Worm (Caenorhabditis elegans) whole organism, L1 larva: Measurements from ENCODE around the gene med-1.

Experiments
- C04F5.9 ChIP-seq: sonication (generic microtip); optimal IDR thresholded peaks from 2 replicates; lab custom pipeline; 2016; ENCODE audit warnings: missing genetic modification characterization, missing compliant biosample characterization
- C16A3.4 ChIP-seq: fragments of 150-350 bp; optimal IDR thresholded peaks from 2 replicates; lab custom pipeline; 2014; ENCODE audit warnings: missing biosample characterization, missing genetic modification characterization
- C34B4.2 ChIP-seq: sonication (generic microtip); optimal IDR thresholded peaks from 2 replicates; lab custom pipeline; 2017; ENCODE audit warnings: mild to moderate bottlenecking, missing genetic modification characterization, missing compliant biosample characterization
- aha-1 ChIP-seq: fragments of 150-350 bp; optimal IDR thresholded peaks from 2 replicates; lab custom pipeline; 2014; ENCODE audit warnings: missing biosample characterization, missing genetic modification characterization
- aly-2 ChIP-seq: fragments of 150-350 bp; optimal IDR thresholded peaks from 2 replicates; lab custom pipeline; 2014; ENCODE audit warnings: missing biosample characterization, missing genetic modification characterization
- ama-1 ChIP-seq: fragments of 150-350 bp; optimal IDR thresholded peaks from 2 replicates; lab custom pipeline; 2014
- blmp-1 ChIP-seq: fragments of 150-350 bp; optimal IDR thresholded peaks from 2 replicates; lab custom pipeline; 2014; ENCODE audit warnings: missing biosample characterization, missing genetic modification characterization
- ceh-90 ChIP-seq: sonication (generic microtip); optimal IDR thresholded peaks from 2 replicates; lab custom pipeline; 2016; ENCODE audit warnings: missing genetic modification characterization, missing compliant biosample characterization
- ces-1 ChIP-seq: fragments of 150-350 bp; optimal IDR thresholded peaks from 2 replicates; lab custom pipeline; 2014; ENCODE audit warnings: missing biosample characterization, missing genetic modification reagents, missing genetic modification characterization
- dpl-1 ChIP-seq, 3 experiments: fragments of 150-350 bp in 2 of 3; sonication (generic microtip) in 1 of 3; optimal IDR thresholded peaks; 2 replicates each; lab custom pipeline; 2014 to 2017; ENCODE audit warnings: missing biosample characterization in 3 of 3, missing genetic modification characterization in 3 of 3, missing genetic modification reagents in 3 of 3
- efl-1 ChIP-seq, 4 experiments: fragments of 150-350 bp; optimal IDR thresholded peaks in 3 of 4; peaks in 1 of 4; 1 replicate in 1 of 4; 2 replicates in 3 of 4; lab custom pipeline; 2014; ENCODE audit warnings: missing biosample characterization in 2 of 4, missing genetic modification characterization in 2 of 4, missing genetic modification reagents in 2 of 4
- egl-13 ChIP-seq: sonication (generic microtip); optimal IDR thresholded peaks from 2 replicates; lab custom pipeline; 2016; ENCODE audit warnings: missing genotype, missing genetic modification reagents, missing genetic modification characterization, missing compliant biosample characterization
- elt-2 ChIP-seq: sonication (generic microtip); optimal IDR thresholded peaks from 2 replicates; lab custom pipeline; 2016; ENCODE audit warnings: missing genetic modification characterization, mild to moderate bottlenecking, inconsistent platforms, missing compliant biosample characterization, missing genetic modification reagents
- elt-3 ChIP-seq, 6 experiments: fragments of 150-350 bp in 1 of 6; sonication (generic microtip); optimal IDR thresholded peaks; 2 replicates each; lab custom pipeline; 2017 to 2018; ENCODE audit warnings: missing biosample characterization in 6 of 6, missing genetic modification characterization in 6 of 6, inconsistent platforms in 1 of 6
- fkh-4 ChIP-seq: sonication (generic microtip); optimal IDR thresholded peaks from 2 replicates; lab custom pipeline; 2016; ENCODE audit warnings: missing compliant biosample characterization, missing genetic modification characterization, borderline replicate concordance
- fkh-8 ChIP-seq: sonication (generic microtip); optimal IDR thresholded peaks from 2 replicates; lab custom pipeline; 2016; ENCODE audit warnings: mild to moderate bottlenecking, missing genetic modification characterization, missing compliant biosample characterization
- hlh-17 ChIP-seq: fragments of 200-800 bp; sonication (Bioruptor generic); optimal IDR thresholded peaks from 2 replicates; lab custom pipeline; 2018; ENCODE audit warnings: missing genetic modification characterization, mild to moderate bottlenecking, missing compliant biosample characterization, moderate library complexity, borderline replicate concordance
- hlh-4 ChIP-seq: sonication (generic microtip); optimal IDR thresholded peaks from 2 replicates; lab custom pipeline; 2016; ENCODE audit warnings: mild to moderate bottlenecking, missing genetic modification characterization, missing compliant biosample characterization
- isw-1 ChIP-seq: fragments of 200-800 bp; sonication (Bioruptor generic); IDR thresholded peaks from 2 replicates; pipeline ENCODE4 v1.3.6; 2022; ENCODE audit warnings: missing genetic modification characterization, missing compliant biosample characterization
- jun-1 ChIP-seq: fragments of 150-350 bp; optimal IDR thresholded peaks from 2 replicates; lab custom pipeline; 2014; ENCODE audit warnings: missing biosample characterization, missing genetic modification reagents, missing genetic modification characterization
- lin-14 ChIP-seq: fragments of 200-800 bp; sonication (Bioruptor generic); optimal IDR thresholded peaks from 2 replicates; lab custom pipeline; 2018; ENCODE audit warnings: mild to moderate bottlenecking, missing genetic modification characterization, moderate library complexity, missing compliant biosample characterization
- lir-3 ChIP-seq: sonication (generic microtip); optimal IDR thresholded peaks from 2 replicates; lab custom pipeline; 2016; ENCODE audit warnings: mild to moderate bottlenecking, missing genetic modification characterization, moderate library complexity, missing compliant biosample characterization; ENCODE audit not compliant: poor library complexity
- mdl-1 ChIP-seq, 2 experiments: fragments of 150-350 bp; optimal IDR thresholded peaks; 2 replicates each; lab custom pipeline; 2014 to 2017; ENCODE audit warnings: missing biosample characterization in 2 of 2, missing genetic modification characterization in 2 of 2, inconsistent platforms in 1 of 2
- mef-2 ChIP-seq: fragments of 150-350 bp; optimal IDR thresholded peaks from 2 replicates; lab custom pipeline; 2014; ENCODE audit warnings: missing biosample characterization, missing genetic modification characterization
- mep-1 ChIP-seq: fragments of 150-350 bp; optimal IDR thresholded peaks from 2 replicates; lab custom pipeline; 2014; ENCODE audit warnings: missing biosample characterization, missing genetic modification characterization
- nhr-11 ChIP-seq: fragments of 150-350 bp; optimal IDR thresholded peaks from 2 replicates; lab custom pipeline; 2014; ENCODE audit warnings: missing biosample characterization, missing genetic modification characterization
- nhr-19 ChIP-seq: fragments of 200-800 bp; sonication (Bioruptor generic); conservative IDR thresholded peaks from 2 replicates; pipeline ENCODE4 v1.3.6; 2022; ENCODE audit warnings: missing genetic modification characterization, missing compliant biosample characterization
- nhr-20 ChIP-seq: sonication (generic microtip); optimal IDR thresholded peaks from 2 replicates; lab custom pipeline; 2016; ENCODE audit warnings: mild to moderate bottlenecking, missing genetic modification characterization, missing compliant biosample characterization
- nhr-237 ChIP-seq: fragments of 150-350 bp; optimal IDR thresholded peaks from 2 replicates; lab custom pipeline; 2014; ENCODE audit warnings: missing biosample characterization, missing genetic modification characterization
- nhr-28 ChIP-seq: fragments of 150-350 bp; optimal IDR thresholded peaks from 2 replicates; lab custom pipeline; 2014; ENCODE audit warnings: missing biosample characterization, missing genetic modification characterization
- nhr-47 ChIP-seq: sonication (generic microtip); optimal IDR thresholded peaks from 2 replicates; lab custom pipeline; 2016; ENCODE audit warnings: mild to moderate bottlenecking, missing genetic modification characterization, moderate library complexity, missing compliant biosample characterization
- nhr-76 ChIP-seq: sonication (generic microtip); optimal IDR thresholded peaks from 2 replicates; lab custom pipeline; 2017; ENCODE audit warnings: missing biosample characterization, missing genetic modification characterization
- nhr-84 ChIP-seq: sonication (generic microtip); optimal IDR thresholded peaks from 2 replicates; lab custom pipeline; 2017; ENCODE audit warnings: missing biosample characterization, missing genetic modification characterization
- nhr-85 ChIP-seq: sonication (generic microtip); peaks from one replicate; lab custom pipeline; 2016; ENCODE audit warnings: missing genetic modification characterization, inconsistent platforms, missing compliant biosample characterization
- pax-3 ChIP-seq: fragments of 200-800 bp; sonication (Bioruptor generic); optimal IDR thresholded peaks from 2 replicates; lab custom pipeline; 2018; ENCODE audit warnings: mild to moderate bottlenecking, missing genetic modification characterization, moderate library complexity, missing compliant biosample characterization
- pqm-1 ChIP-seq: sonication (generic microtip); optimal IDR thresholded peaks from 3 replicates; lab custom pipeline; 2017; ENCODE audit warnings: missing biosample characterization, missing genetic modification characterization
- rnt-1 ChIP-seq: sonication (generic microtip); optimal IDR thresholded peaks from 2 replicates; lab custom pipeline; 2016; ENCODE audit warnings: mild to moderate bottlenecking, missing genetic modification characterization, moderate library complexity, missing compliant biosample characterization
- skn-1 ChIP-seq: fragments of 150-350 bp; optimal IDR thresholded peaks from 2 replicates; lab custom pipeline; 2014; ENCODE audit warnings: missing biosample characterization, missing genetic modification characterization
- sptf-1 ChIP-seq: fragments of 150-350 bp; optimal IDR thresholded peaks from 2 replicates; lab custom pipeline; 2014; ENCODE audit warnings: missing biosample characterization, missing genetic modification characterization
- sup-37 ChIP-seq: fragments of 200-800 bp; sonication (Bioruptor generic); optimal IDR thresholded peaks from 2 replicates; lab custom pipeline; 2018; ENCODE audit warnings: mild to moderate bottlenecking, missing genetic modification characterization, missing compliant biosample characterization
- swsn-7 ChIP-seq: sonication (generic microtip); optimal IDR thresholded peaks from 2 replicates; lab custom pipeline; 2016; ENCODE audit warnings: missing genetic modification characterization, missing compliant biosample characterization
- tbx-2 ChIP-seq: sonication (generic microtip); optimal IDR thresholded peaks from 2 replicates; lab custom pipeline; 2016; ENCODE audit warnings: missing genetic modification characterization, missing compliant biosample characterization
- unc-130 ChIP-seq: fragments of 150-350 bp; optimal IDR thresholded peaks from 2 replicates; lab custom pipeline; 2017; ENCODE audit warnings: missing biosample characterization, missing genetic modification characterization, inconsistent platforms
- unc-30 ChIP-seq: sonication (generic microtip); optimal IDR thresholded peaks from 2 replicates; lab custom pipeline; 2017; ENCODE audit warnings: missing biosample characterization, missing genetic modification characterization
- unc-98 ChIP-seq: fragments of 200-800 bp; sonication (Bioruptor generic); IDR thresholded peaks from 2 replicates; pipeline ENCODE4 v1.3.6; 2022; ENCODE audit warnings: missing genetic modification characterization, missing compliant biosample characterization
- ztf-11 ChIP-seq, 2 experiments: sonication (generic microtip); optimal IDR thresholded peaks; 2 replicates each; lab custom pipeline; 2016 to 2017; ENCODE audit warnings: missing genetic modification characterization in 2 of 2, missing biosample characterization in 1 of 2, missing compliant biosample characterization in 1 of 2
- ztf-4 ChIP-seq: fragments of 150-350 bp; optimal IDR thresholded peaks from 2 replicates; lab custom pipeline; 2014; ENCODE audit warnings: missing biosample characterization, missing genetic modification characterization

Gene med-1

DNA sequence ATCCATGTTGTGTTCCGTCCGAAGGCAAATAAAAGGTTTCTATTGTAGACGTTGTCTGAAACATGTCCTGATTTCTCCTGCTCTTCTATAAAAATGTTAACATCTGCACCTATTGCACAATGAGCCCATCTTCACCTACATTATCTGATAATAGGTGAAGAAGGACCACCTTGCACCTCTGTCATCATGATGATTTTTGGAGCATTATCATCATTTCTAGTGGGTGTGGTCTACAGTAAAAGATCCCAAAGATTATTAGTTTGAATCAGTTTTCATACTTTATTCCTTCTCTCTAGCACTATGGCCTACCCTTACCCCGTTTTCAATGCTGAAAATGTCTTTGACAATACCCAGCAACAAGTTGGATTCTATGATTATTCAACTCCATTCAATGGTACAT, at the start of gene med-1:
TSS of gene med-1 (plus strand) at position 301 of the 400 bp plus-strand sequence.
- TF ChIP-seq nhr-11 (tag; lab: Kevin White, UChicago), result no peak
- no peak for TF ChIP-seq nhr-28
- TF ChIP-seq efl-1 (optimal IDR thresholded peaks at IDR 0.05; lab: Kevin White, UChicago), result no peak
- TF ChIP-seq efl-1 (GFP tag; optimal IDR thresholded peaks at IDR 0.05 in 1 of 2; lab: Kevin White, UChicago), result peak in 1 of 2 experiments; percentile 40
- TF ChIP-seq, all 84 proteins: peak for 1

DNA sequence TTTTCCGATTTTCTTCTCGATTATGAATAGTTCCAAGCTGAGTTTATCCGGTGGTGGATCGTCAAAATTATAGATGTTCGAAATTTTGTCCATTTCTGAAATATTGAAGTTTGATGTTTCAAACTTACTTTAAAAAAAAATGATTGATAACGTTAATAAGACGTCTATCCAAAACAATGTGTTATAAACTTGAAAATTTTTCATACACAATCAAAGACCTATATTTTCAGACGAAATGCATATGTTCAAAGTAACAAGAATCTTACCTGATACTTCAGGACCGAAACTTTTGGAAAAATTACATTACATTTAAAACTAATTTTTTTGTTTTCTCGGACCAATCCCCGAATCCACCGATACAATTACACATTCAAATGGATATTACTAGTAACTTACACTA, 39.0 kb upstream of the med-1 start, which contains the start of gene nekl-3:
TSS of gene nekl-3 (minus strand) at position 101 of the 400 bp plus-strand sequence.
- TF ChIP-seq C04F5.9 (tag; lab: Kevin White, UChicago), result no peak
- no peak for TF ChIP-seq unc-98 (GFP tag; lab: Robert Waterston, UW)
- no peak for TF ChIP-seq ceh-90 (tag; lab: Kevin White, UChicago)
- no peak for TF ChIP-seq ztf-11 (tag; optimal IDR thresholded peaks at IDR 0.05; lab: Kevin White, UChicago)
- no peak for TF ChIP-seq blmp-1 (tag; lab: Kevin White, UChicago)
- no peak for TF ChIP-seq isw-1 (GFP tag; lab: Robert Waterston, UW)
- no peak for TF ChIP-seq mef-2 (tag; lab: Kevin White, UChicago)
- TF ChIP-seq tbx-2 (tag; lab: Kevin White, UChicago), result no peak
- no peak for TF ChIP-seq ces-1 (GFP tag; lab: Kevin White, UChicago)
- TF ChIP-seq fkh-4 (tag; lab: Kevin White, UChicago), result no peak
- TF ChIP-seq swsn-7 (tag; lab: Kevin White, UChicago), result no peak
- TF ChIP-seq fkh-8 (tag; lab: Kevin White, UChicago), result no peak
- no peak for TF ChIP-seq elt-3 (tag; optimal IDR thresholded peaks at IDR 0.05; lab: Kevin White, UChicago)
- no peak for TF ChIP-seq aly-2 (tag; lab: Kevin White, UChicago)
- TF ChIP-seq C34B4.2 (tag; lab: Kevin White, UChicago), result no peak

DNA sequence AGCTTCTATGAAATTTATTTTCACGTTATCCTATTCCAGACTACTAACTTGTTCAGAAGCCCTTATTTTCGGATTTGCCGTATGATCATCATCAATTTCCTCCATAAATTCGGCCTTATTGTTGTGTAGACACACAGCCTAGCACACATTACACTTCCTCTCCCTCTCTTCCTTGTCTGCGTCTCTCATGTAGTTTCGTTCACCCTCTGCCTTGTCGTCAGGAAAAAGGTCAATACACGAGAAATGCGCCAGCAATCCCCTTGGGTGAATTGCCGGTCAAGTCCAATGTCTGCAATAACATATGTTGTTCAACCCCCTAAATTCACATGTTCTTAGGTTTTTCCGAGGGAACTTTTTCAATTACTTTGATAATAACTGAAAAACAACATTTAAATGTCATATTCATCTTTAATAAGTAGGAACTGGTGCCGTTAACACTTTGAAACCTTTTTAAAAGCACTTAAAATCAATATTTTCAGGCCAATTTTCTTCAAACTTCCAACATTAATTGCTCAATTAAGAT, 36.6 kb upstream of the med-1 start, which contains the start of gene F17E5.2:
TSS of gene F17E5.2 (plus strand) at position 473 of the 523 bp plus-strand sequence.
- peak; percentile 93 for TF ChIP-seq unc-130 (tag; lab: Kevin White, UChicago)
- TF ChIP-seq nhr-19, result peak; percentile 95
- TF ChIP-seq unc-30 (tag; lab: Kevin White, UChicago), result no peak
- peak; percentile 90 for TF ChIP-seq mef-2 (tag; lab: Kevin White, UChicago)
- peak; percentile 70 for TF ChIP-seq elt-2
- no peak for TF ChIP-seq ces-1 (GFP tag; lab: Kevin White, UChicago)
- TF ChIP-seq nhr-84 (tag; lab: Kevin White, UChicago), result no peak
- peak; percentile 74 for TF ChIP-seq pax-3 (tag; lab: Kevin White, UChicago)
- TF ChIP-seq rnt-1, result peak; percentile 96
- peak; percentile 87 for TF ChIP-seq nhr-237 (tag; lab: Kevin White, UChicago)
- TF ChIP-seq tbx-2 (tag; lab: Kevin White, UChicago), result peak; percentile 94
- TF ChIP-seq nhr-11 (tag; lab: Kevin White, UChicago), result peak; percentile 73
- TF ChIP-seq egl-13 (tag; lab: Kevin White, UChicago), result peak; percentile 91
- peak; percentile 86 for TF ChIP-seq blmp-1 (tag; lab: Kevin White, UChicago)
- TF ChIP-seq aha-1 (tag; lab: Kevin White, UChicago), result peak; percentile 72
- TF ChIP-seq pqm-1 (tag; lab: Kevin White, UChicago), result no peak
- peak; percentile 98 for TF ChIP-seq C16A3.4
- no peak for TF ChIP-seq nhr-76 (tag; lab: Kevin White, UChicago)
- peak; percentile 68 to 81 (median 78) for TF ChIP-seq dpl-1 (GFP tag; optimal IDR thresholded peaks at IDR 0.05; lab: Kevin White, UChicago)
- TF ChIP-seq nhr-20 (tag; lab: Kevin White, UChicago), result peak; percentile 97
- TF ChIP-seq mdl-1 (tag; optimal IDR thresholded peaks at IDR 0.05; lab: Kevin White, UChicago), result peak in 1 of 2 experiments; percentile 94
- TF ChIP-seq mep-1 (tag; lab: Kevin White, UChicago), result peak; percentile 99
- TF ChIP-seq skn-1 (tag; lab: Kevin White, UChicago), result peak; percentile 91
- TF ChIP-seq hlh-17 (GFP tag; lab: Kevin White, UChicago), result no peak
- TF ChIP-seq ztf-11 (tag; optimal IDR thresholded peaks at IDR 0.05; lab: Kevin White, UChicago), result peak in 1 of 2 experiments; percentile 85
- TF ChIP-seq ztf-4, result peak; percentile 95
- TF ChIP-seq nhr-47 (tag; lab: Kevin White, UChicago), result peak; percentile 95
- TF ChIP-seq sptf-1, result no peak
- TF ChIP-seq lin-14, result peak; percentile 98
- TF ChIP-seq swsn-7 (tag; lab: Kevin White, UChicago), result peak; percentile 95
- TF ChIP-seq jun-1, result peak; percentile 93
- peak; percentile 85 for TF ChIP-seq sup-37 (GFP tag; lab: Kevin White, UChicago)
- peak; percentile 77 for TF ChIP-seq lir-3
- TF ChIP-seq hlh-4 (tag; lab: Kevin White, UChicago), result no peak
- peak; percentile 95 for TF ChIP-seq nhr-85 (tag; lab: Kevin White, UChicago)
- no peak for TF ChIP-seq ama-1 (lab: Kevin White, UChicago)
- TF ChIP-seq C34B4.2 (tag; lab: Kevin White, UChicago), result no peak
